Fruit fly (Drosophila melanogaster): Measurements from ENCODE around the gene CG12075.

The CG12075 gene

DNA sequence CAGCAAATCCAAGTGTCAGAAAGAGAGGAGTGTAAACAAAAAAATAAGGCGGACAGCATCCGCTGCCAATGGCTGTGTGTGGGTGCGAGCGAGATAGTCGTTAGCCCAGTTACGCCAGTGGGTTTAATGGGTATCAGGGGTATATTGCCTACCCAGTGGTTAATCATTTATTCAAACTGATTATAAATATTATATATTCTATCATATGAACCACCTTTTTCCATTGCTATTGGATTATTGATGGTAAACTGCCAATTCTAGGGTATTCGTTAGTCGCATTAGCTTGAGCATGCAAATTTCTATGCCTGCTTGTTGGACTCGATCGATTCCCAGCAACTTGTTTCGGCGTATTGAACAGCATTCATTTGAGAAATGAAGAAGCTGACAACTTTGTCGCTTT lies 58.0 kb downstream of the CG12075 start (continued):
- TF ChIP-seq Ets96B (tag; optimal IDR thresholded peaks at IDR 0.05) (peak; percentile 88), fd85E (GFP tag; optimal IDR thresholded peaks at IDR 0.05) (peak; percentile 34), CG10631 (GFP tag; optimal IDR thresholded peaks at IDR 0.05) (peak; percentile 92), fd59A (GFP tag; optimal IDR thresholded peaks at IDR 0.05) (peak; percentile 85), CG7368 (GFP tag; optimal IDR thresholded peaks at IDR 0.05) (peak; percentile 88), esn (GFP tag; optimal IDR thresholded peaks at IDR 0.05) (peak; percentile 92), CG3032 (tag; optimal IDR thresholded peaks at IDR 0.05) (peak; percentile 85), Met (GFP tag; optimal IDR thresholded peaks at IDR 0.05) (peak; percentile 92)

DNA sequence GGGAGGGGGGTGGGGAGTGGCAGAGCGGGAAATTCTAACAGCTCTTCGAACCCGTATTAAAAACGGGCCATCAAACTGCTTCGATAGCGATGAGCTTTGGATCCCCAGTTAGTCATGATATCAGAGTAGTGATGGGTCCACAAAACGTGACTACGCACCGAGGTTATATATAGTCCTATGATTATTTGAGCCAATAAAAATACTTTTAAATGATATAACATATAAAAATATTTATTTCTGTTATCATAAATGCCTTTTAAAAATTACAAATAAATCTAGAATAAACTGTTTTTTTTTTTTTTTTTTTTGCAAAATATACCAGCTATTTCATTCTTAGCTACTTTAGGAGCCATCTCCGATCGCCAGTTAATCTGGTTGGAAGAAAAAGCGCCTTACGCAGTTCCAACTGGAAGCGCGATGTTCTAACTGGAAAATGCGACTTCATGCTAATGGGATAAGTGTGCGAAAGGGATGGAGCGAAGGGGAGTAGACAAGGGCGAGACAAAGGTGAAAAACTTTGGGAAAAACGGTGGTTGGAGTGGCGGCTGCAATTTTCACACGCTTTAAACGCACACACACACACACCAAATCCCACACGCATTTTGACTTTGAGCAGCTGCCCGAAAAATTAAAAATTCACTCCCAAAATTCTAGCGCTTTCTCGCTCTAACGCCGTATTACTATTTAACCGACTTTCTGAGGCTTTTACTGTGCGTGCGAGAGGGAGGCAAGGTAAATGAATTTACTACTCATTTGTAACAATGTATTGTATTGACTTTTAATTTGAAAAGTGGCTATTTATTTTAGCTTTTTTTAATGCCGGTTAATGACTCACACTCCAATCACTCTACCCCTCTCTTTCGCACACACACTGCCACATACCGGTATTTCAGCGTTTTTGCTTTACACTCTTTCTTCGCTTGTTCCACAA lies 59.0 kb downstream of the CG12075 start:
- TF ChIP-seq CG32006 (GFP tag; optimal IDR thresholded peaks at IDR 0.05): peak; percentile 48
- TF ChIP-seq lz (GFP tag; optimal IDR thresholded peaks at IDR 0.05): no peak
- no peak for TF ChIP-seq ss (GFP tag; optimal IDR thresholded peaks at IDR 0.05)
- TF ChIP-seq pdm3 (GFP tag; optimal IDR thresholded peaks at IDR 0.05): peak; percentile 3
- TF ChIP-seq CG3919 (GFP tag; optimal IDR thresholded peaks at IDR 0.05): no peak
- TF ChIP-seq CG10631 (GFP tag; optimal IDR thresholded peaks at IDR 0.05): peak; percentile 37
- TF ChIP-seq vri (GFP tag; optimal IDR thresholded peaks at IDR 0.05): peak; percentile 1
- TF ChIP-seq Ets21C (GFP tag; optimal IDR thresholded peaks at IDR 0.05): no peak
- TF ChIP-seq Sox14 (GFP tag; optimal IDR thresholded peaks at IDR 0.05): no peak
- TF ChIP-seq CG3032 (tag; optimal IDR thresholded peaks at IDR 0.05): no peak
- TF ChIP-seq CG6808 (GFP tag; optimal IDR thresholded peaks at IDR 0.05): no peak
- peak; percentile 16 for TF ChIP-seq dsx (GFP tag; optimal IDR thresholded peaks at IDR 0.05; ENCODE audit: poor library complexity, severe bottlenecking)
- TF ChIP-seq net (GFP tag; optimal IDR thresholded peaks at IDR 0.05): no peak
- no peak for TF ChIP-seq Ets96B (tag; optimal IDR thresholded peaks at IDR 0.05)
- peak; percentile 45; the same call in 1 of the 3 replicates for TF ChIP-seq CG8119 (GFP tag; IDR thresholded peaks at IDR 0.05)
- TF ChIP-seq fd59A (GFP tag; optimal IDR thresholded peaks at IDR 0.05): no peak
- no peak for TF ChIP-seq Lpt (GFP tag; optimal IDR thresholded peaks at IDR 0.05)
- no peak for TF ChIP-seq CG16779 (tag; optimal IDR thresholded peaks at IDR 0.05)
- TF ChIP-seq Eip93F (GFP tag; optimal IDR thresholded peaks at IDR 0.05): no peak
- TF ChIP-seq CG6163 (GFP tag; IDR thresholded peaks at IDR 0.05): 0 out of 3 replicates have a peak, but pooled peaks have one; percentile 9
- TF ChIP-seq Smox (GFP tag; optimal IDR thresholded peaks at IDR 0.05): no peak
- TF ChIP-seq CG7368 (GFP tag; optimal IDR thresholded peaks at IDR 0.05): no peak
- no peak for TF ChIP-seq CG6854 (GFP tag; optimal IDR thresholded peaks at IDR 0.05)
- no peak for TF ChIP-seq CG10669 (GFP tag; optimal IDR thresholded peaks at IDR 0.05)
- no peak for TF ChIP-seq svp (GFP tag)
- no peak for TF ChIP-seq Sox15 (GFP tag; optimal IDR thresholded peaks at IDR 0.05)
- no peak for TF ChIP-seq CG31627 (GFP tag; optimal IDR thresholded peaks at IDR 0.05)
- TF ChIP-seq fkh (GFP tag; optimal IDR thresholded peaks at IDR 0.05): peak; percentile 65
- 0 out of 3 replicates have a peak, but pooled peaks have one; percentile 19 for TF ChIP-seq eg (GFP tag; IDR thresholded peaks at IDR 0.05)
- no peak for TF ChIP-seq Blimp-1 (GFP tag; optimal IDR thresholded peaks at IDR 0.05)
- TF ChIP-seq achi (GFP tag; optimal IDR thresholded peaks at IDR 0.05): peak; percentile 10
- peak; percentile 8 for TF ChIP-seq OdsH (GFP tag; optimal IDR thresholded peaks at IDR 0.05)
- no peak for TF ChIP-seq CG11762 (GFP tag; optimal IDR thresholded peaks at IDR 0.05; ENCODE audit: insufficient read depth)
- no peak for TF ChIP-seq CG4318 (GFP tag; optimal IDR thresholded peaks at IDR 0.05)
- TF ChIP-seq esn (GFP tag; optimal IDR thresholded peaks at IDR 0.05): no peak
- TF ChIP-seq Eip78C (GFP tag): peak; percentile 45
- TF ChIP-seq topi (GFP tag; optimal IDR thresholded peaks at IDR 0.05): no peak
- TF ChIP-seq CG8632 (GFP tag; optimal IDR thresholded peaks at IDR 0.05): no peak
- no peak for TF ChIP-seq Gug (GFP tag; IDR thresholded peaks at IDR 0.05)
- no peak for TF ChIP-seq dac (GFP tag; optimal IDR thresholded peaks at IDR 0.05)
- TF ChIP-seq salr (GFP tag; optimal IDR thresholded peaks at IDR 0.05): no peak
- TF ChIP-seq cyc (GFP tag; optimal IDR thresholded peaks at IDR 0.05): no peak
- no peak for TF ChIP-seq Hr4 (GFP tag; optimal IDR thresholded peaks at IDR 0.05)
- no peak for TF ChIP-seq Eip75B (GFP tag; optimal IDR thresholded peaks at IDR 0.05)
- no peak for TF ChIP-seq spab (GFP tag; optimal IDR thresholded peaks at IDR 0.05)
